Worm (Caenorhabditis elegans) whole organism, dauer: ENCODE data around the gene acs-11.

Experiments used
- unc-62 ChIP-seq: sonication (generic microtip); optimal IDR thresholded peaks from 2 replicates; lab custom pipeline; 2017; ENCODE audit warnings: missing biosample characterization, missing genetic modification reagents, missing genetic modification characterization

acs-11 gene

ce11 chrII:4793320-4793719 lies 51.4 kb downstream of the acs-11 start:
- TF ChIP-seq unc-62 (GFP tag; lab: Kevin White, UChicago): no peak
